Fruit fly (Drosophila melanogaster) whole organism, embryonic: ENCODE results near the gene NaPi-III.

Experiments used
- Adf1 ChIP-seq: fragments of 200-800 bp; sonication (Bioruptor generic); IDR thresholded peaks from 2 replicates; pipeline ENCODE4 v1.3.6; 2022; ENCODE audit warnings: missing biosample characterization, missing genetic modification characterization
- BtbVII ChIP-seq: fragments of 200-800 bp; sonication (Bioruptor generic); optimal IDR thresholded peaks from 3 replicates; lab custom pipeline; 2017; ENCODE audit warnings: missing biosample characterization, mild to moderate bottlenecking, missing genetic modification characterization
- CG11093 ChIP-seq: fragments of 200-800 bp; sonication (Bioruptor generic); IDR thresholded peaks from 3 replicates; pipeline ENCODE4 v1.3.6; 2022; ENCODE audit warnings: missing biosample characterization, missing genetic modification characterization
- CG12299 ChIP-seq: fragments of 200-800 bp; sonication (Bioruptor generic); optimal IDR thresholded peaks from 2 replicates; lab custom pipeline; 2018; ENCODE audit warnings: missing biosample characterization, mild to moderate bottlenecking, missing genetic modification characterization
- CG1233 ChIP-seq: fragments of 200-800 bp; sonication (Bioruptor generic); optimal IDR thresholded peaks from 4 replicates; lab custom pipeline; 2018; ENCODE audit warnings: missing biosample characterization, mild to moderate bottlenecking, missing genetic modification characterization
- CG13287 ChIP-seq: fragments of 200-800 bp; sonication (Bioruptor generic); IDR thresholded peaks from 2 replicates; pipeline ENCODE4 v1.3.6; 2022; ENCODE audit warnings: missing biosample characterization, missing genetic modification characterization; ENCODE audit not compliant: partially characterized antibody
- CG13775 ChIP-seq: fragments of 200-800 bp; sonication (Bioruptor generic); optimal IDR thresholded peaks from 3 replicates; lab custom pipeline; 2017; ENCODE audit warnings: missing biosample characterization, mild to moderate bottlenecking, missing genetic modification characterization
- CG14050 ChIP-seq: fragments of 200-800 bp; sonication (Bioruptor generic); IDR thresholded peaks from 3 replicates; pipeline ENCODE4 v1.3.6; 2022; ENCODE audit warnings: missing biosample characterization, missing genetic modification characterization
- CG15479 ChIP-seq: fragments of 200-800 bp; sonication (Bioruptor generic); optimal IDR thresholded peaks from 3 replicates; lab custom pipeline; 2019; ENCODE audit warnings: missing biosample characterization, mild to moderate bottlenecking, missing genetic modification characterization, moderate library complexity
- CG17328 ChIP-seq: fragments of 200-800 bp; sonication (Bioruptor generic); IDR thresholded peaks from 2 replicates; pipeline ENCODE4 v1.3.6; 2022; ENCODE audit warnings: missing biosample characterization, missing genetic modification characterization
- CG1792 ChIP-seq: fragments of 200-800 bp; sonication (Bioruptor generic); optimal IDR thresholded peaks from 2 replicates; lab custom pipeline; 2016; ENCODE audit warnings: missing biosample characterization, missing genetic modification characterization
- CG30403 ChIP-seq: fragments of 200-800 bp; sonication (Bioruptor generic); optimal IDR thresholded peaks from 3 replicates; lab custom pipeline; 2016; ENCODE audit warnings: missing biosample characterization, missing genetic modification characterization
- CG3726 ChIP-seq: fragments of 200-800 bp; sonication (Bioruptor generic); IDR thresholded peaks from 3 replicates; pipeline ENCODE4, ENCODE4 v1.3.6; 2022; ENCODE audit warnings: missing biosample characterization, missing genetic modification characterization
- CG4730 ChIP-seq: fragments of 200-800 bp; sonication (Bioruptor generic); IDR thresholded peaks from 2 replicates; pipeline ENCODE4 v1.3.6; 2022; ENCODE audit warnings: missing biosample characterization, missing genetic modification characterization
- CG6654 ChIP-seq: fragments of 200-800 bp; sonication (Bioruptor generic); optimal IDR thresholded peaks from 2 replicates; lab custom pipeline; 2017; ENCODE audit warnings: missing biosample characterization, mild to moderate bottlenecking, missing genetic modification characterization
- CG7786 ChIP-seq: fragments of 200-800 bp; sonication (Bioruptor generic); optimal IDR thresholded peaks from 2 replicates; lab custom pipeline; 2016; ENCODE audit warnings: missing biosample characterization, missing genetic modification characterization
- CG8281 ChIP-seq: fragments of 200-800 bp; sonication (Bioruptor generic); optimal IDR thresholded peaks from 2 replicates; lab custom pipeline; 2018; ENCODE audit warnings: missing biosample characterization, mild to moderate bottlenecking, missing genetic modification characterization, moderate library complexity
- CG8924 ChIP-seq: fragments of 200-800 bp; optimal IDR thresholded peaks from 3 replicates; lab custom pipeline; 2019; ENCODE audit warnings: missing biosample characterization, mild to moderate bottlenecking, missing genetic modification characterization, moderate library complexity
- CkIIα-i1 ChIP-seq: fragments of 200-800 bp; sonication (Bioruptor generic); IDR thresholded peaks from 2 replicates; pipeline ENCODE4 v1.3.6; 2022; ENCODE audit warnings: missing biosample characterization, missing genetic modification characterization
- Dll ChIP-seq: fragments of 200-800 bp; sonication (Bioruptor generic); IDR thresholded peaks from 4 replicates; pipeline ENCODE4 v1.3.6; 2022; ENCODE audit warnings: missing biosample characterization, missing genetic modification characterization; ENCODE audit not compliant: partially characterized antibody
- ERR ChIP-seq: fragments of 200-800 bp; sonication (Bioruptor generic); optimal IDR thresholded peaks from 2 replicates; lab custom pipeline; 2016; ENCODE audit warnings: missing biosample characterization, missing genetic modification characterization
- Fer1 ChIP-seq: fragments of 200-800 bp; sonication (Bioruptor generic); optimal IDR thresholded peaks from 2 replicates; lab custom pipeline; 2017; ENCODE audit warnings: missing biosample characterization, mild to moderate bottlenecking, missing genetic modification characterization
- Gug ChIP-seq: fragments of 200-800 bp; sonication (Bioruptor generic); IDR thresholded peaks from 4 replicates; pipeline ENCODE4 v1.3.6; 2022; ENCODE audit warnings: missing biosample characterization, missing genetic modification characterization
- Hey ChIP-seq: fragments of 200-800 bp; sonication (Bioruptor generic); optimal IDR thresholded peaks from 3 replicates; lab custom pipeline; 2018; ENCODE audit warnings: missing biosample characterization, mild to moderate bottlenecking, missing genetic modification characterization
- Hmr ChIP-seq: fragments of 200-800 bp; sonication (Bioruptor generic); optimal IDR thresholded peaks from 3 replicates; lab custom pipeline; 2017; ENCODE audit warnings: mild to moderate bottlenecking, missing biosample characterization, missing genetic modification reagents, missing genetic modification characterization
- Mad ChIP-seq: fragments of 200-800 bp; sonication (Bioruptor generic); optimal IDR thresholded peaks from 2 replicates; lab custom pipeline; 2016; ENCODE audit warnings: missing biosample characterization, missing genetic modification characterization
- NK7.1 ChIP-seq: fragments of 200-800 bp; sonication (Bioruptor generic); optimal IDR thresholded peaks from 3 replicates; lab custom pipeline; 2016; ENCODE audit warnings: missing biosample characterization, missing genetic modification characterization
- Sry-β ChIP-seq: fragments of 200-800 bp; sonication (Bioruptor generic); optimal IDR thresholded peaks from 2 replicates; lab custom pipeline; 2018; ENCODE audit warnings: missing biosample characterization, mild to moderate bottlenecking, missing genetic modification characterization, moderate library complexity
- Sry-δ ChIP-seq: fragments of 200-800 bp; sonication (Bioruptor generic); optimal IDR thresholded peaks from 2 replicates; lab custom pipeline; 2016; ENCODE audit warnings: missing biosample characterization, missing genetic modification characterization
- aop ChIP-seq: fragments of 200-800 bp; sonication (Bioruptor generic); IDR thresholded peaks from 2 replicates; pipeline ENCODE4 v1.3.6; 2022; ENCODE audit warnings: missing biosample characterization, missing genetic modification characterization
- ara ChIP-seq: fragments of 200-800 bp; sonication (Bioruptor generic); IDR thresholded peaks from 2 replicates; pipeline ENCODE4 v1.3.6; 2022; ENCODE audit warnings: missing biosample characterization, missing genetic modification characterization
- ash1 ChIP-seq: fragments of 200-800 bp; sonication (Bioruptor generic); optimal IDR thresholded peaks from 2 replicates; lab custom pipeline; 2018; ENCODE audit warnings: missing biosample characterization, mild to moderate bottlenecking, missing genetic modification characterization
- cas ChIP-seq: fragments of 200-800 bp; sonication (Bioruptor generic); IDR thresholded peaks from 2 replicates; pipeline ENCODE4 v1.3.6; 2022; ENCODE audit warnings: missing biosample characterization, missing genetic modification characterization
- chm ChIP-seq: fragments of 200-800 bp; sonication (Bioruptor generic); IDR thresholded peaks from 2 replicates; pipeline ENCODE4 v1.3.6; 2022; ENCODE audit warnings: missing biosample characterization, missing genetic modification characterization
- ems ChIP-seq: fragments of 200-800 bp; sonication (Bioruptor generic); optimal IDR thresholded peaks from 3 replicates; lab custom pipeline; 2016; ENCODE audit warnings: missing biosample characterization, missing genetic modification characterization
- eve ChIP-seq, 2 experiments: fragments of >200 bp; optimal IDR thresholded peaks; 2 replicates each; lab custom pipeline; 2017; ENCODE audit warnings: missing biosample characterization in 2 of 2, missing genetic modification characterization in 2 of 2
- gcm2 ChIP-seq: fragments of 200-800 bp; sonication (Bioruptor generic); optimal IDR thresholded peaks from 2 replicates; lab custom pipeline; 2016; ENCODE audit warnings: missing biosample characterization, missing genetic modification characterization
- lola ChIP-seq, 3 experiments: fragments of >200 bp in 2 of 3; fragments of 200-800 bp in 1 of 3; sonication (Bioruptor generic) in 1 of 3; optimal IDR thresholded peaks; 2 replicates each; lab custom pipeline; 2017 to 2019; ENCODE audit warnings: missing biosample characterization in 3 of 3, missing genetic modification characterization in 3 of 3, mild to moderate bottlenecking in 1 of 3, moderate library complexity in 1 of 3
- luna ChIP-seq: fragments of 200-800 bp; sonication (Bioruptor generic); optimal IDR thresholded peaks from 2 replicates; lab custom pipeline; 2016; ENCODE audit warnings: missing biosample characterization, missing genetic modification characterization
- mirr ChIP-seq: fragments of 200-800 bp; sonication (Bioruptor generic); optimal IDR thresholded peaks from 3 replicates; lab custom pipeline; 2018; ENCODE audit warnings: missing biosample characterization, mild to moderate bottlenecking, missing genetic modification characterization
- nerfin-1 ChIP-seq: fragments of 200-800 bp; sonication (Bioruptor generic); optimal IDR thresholded peaks from 3 replicates; lab custom pipeline; 2019; ENCODE audit warnings: missing biosample characterization, mild to moderate bottlenecking, missing genetic modification characterization, moderate library complexity
- nom ChIP-seq: fragments of 200-800 bp; sonication (Bioruptor generic); optimal IDR thresholded peaks from 2 replicates; lab custom pipeline; 2017; ENCODE audit warnings: missing biosample characterization, missing genetic modification characterization, mild to moderate bottlenecking, moderate library complexity, missing genetic modification reagents
- sens ChIP-seq: fragments of 200-800 bp; sonication (Bioruptor generic); peaks from one replicate; lab custom pipeline; 2016; ENCODE audit warnings: missing biosample characterization, missing genetic modification characterization
- slou ChIP-seq: fragments of 200-800 bp; sonication (Bioruptor generic); optimal IDR thresholded peaks from 3 replicates; lab custom pipeline; 2016; ENCODE audit warnings: missing biosample characterization, missing genetic modification characterization
- stc ChIP-seq: fragments of 200-800 bp; sonication (Bioruptor generic); IDR thresholded peaks from 2 replicates; pipeline ENCODE4 v1.3.6; 2022; ENCODE audit warnings: missing biosample characterization, missing genetic modification characterization
- tap ChIP-seq: fragments of 200-800 bp; optimal IDR thresholded peaks from 3 replicates; lab custom pipeline; 2019; ENCODE audit warnings: missing biosample characterization, mild to moderate bottlenecking, missing genetic modification characterization, moderate library complexity
- toy ChIP-seq: fragments of 200-800 bp; sonication (Bioruptor generic); IDR thresholded peaks from 2 replicates; pipeline ENCODE4 v1.3.6; 2022; ENCODE audit warnings: missing biosample characterization, missing genetic modification characterization
- ttk ChIP-seq: fragments of 200-800 bp; sonication (Bioruptor generic); IDR thresholded peaks from 2 replicates; pipeline ENCODE4 v2.1.2; 2022; ENCODE audit warnings: missing biosample characterization, missing genetic modification characterization
- tx ChIP-seq: fragments of 200-800 bp; sonication (Bioruptor generic); optimal IDR thresholded peaks from 2 replicates; lab custom pipeline; 2016; ENCODE audit warnings: missing biosample characterization, missing genetic modification characterization
- unc-4 ChIP-seq: fragments of 200-800 bp; sonication (Bioruptor generic); IDR thresholded peaks from 2 replicates; pipeline ENCODE4 v1.3.6; 2022; ENCODE audit warnings: missing biosample characterization, missing genetic modification characterization; ENCODE audit not compliant: partially characterized antibody
- zfh1 ChIP-seq: fragments of 200-800 bp; sonication (Bioruptor generic); IDR thresholded peaks from 3 replicates; pipeline ENCODE4 v1.3.6; 2022; ENCODE audit warnings: missing biosample characterization, missing genetic modification characterization

NaPi-III gene

DNA sequence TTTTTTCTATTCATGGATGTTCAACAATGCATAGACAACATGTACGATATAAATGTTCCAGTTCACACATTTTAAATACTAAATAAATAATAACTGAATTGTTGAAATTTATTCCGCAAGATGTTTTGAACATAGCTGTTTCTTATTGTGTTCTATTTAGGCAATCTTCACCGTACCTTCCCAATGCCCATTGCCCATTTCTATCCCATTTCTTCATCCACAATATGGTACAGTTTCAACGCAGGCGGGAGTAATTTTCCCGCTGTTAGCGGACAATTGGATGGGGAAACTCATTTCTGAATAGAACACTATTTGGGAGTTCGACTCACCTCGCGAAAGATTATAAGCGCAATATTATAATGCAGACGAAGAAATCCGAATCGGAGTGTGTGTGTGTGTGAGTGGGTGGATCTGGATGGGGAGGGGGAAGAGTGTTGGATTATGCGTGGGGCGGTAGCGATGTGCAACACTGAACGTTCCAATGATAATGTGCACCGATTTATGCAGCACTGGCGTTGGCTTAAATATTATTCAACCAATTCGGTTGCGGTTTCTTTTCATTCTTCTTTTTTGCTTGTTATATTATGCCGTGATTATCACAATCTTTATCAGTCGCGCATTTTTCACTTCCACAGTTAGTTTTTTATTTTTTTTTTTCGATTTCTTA lies 31.1 kb upstream of the NaPi-III start (continued):
- TF ChIP-seq slou (GFP tag; lab: Kevin White, UChicago): no peak
- TF ChIP-seq ash1: peak; percentile 55
- no peak for TF ChIP-seq Sry-β (GFP tag; lab: Kevin White, UChicago)
- no peak for TF ChIP-seq CkIIα-i1 (GFP tag; lab: Robert Waterston, UW)
- TF ChIP-seq unc-4 (GFP tag; lab: Robert Waterston, UW): no peak
- peak; percentile 53 for TF ChIP-seq CG30403
- peak; percentile 31 for TF ChIP-seq CG7786
- TF ChIP-seq nerfin-1 (tag; lab: Kevin White, UChicago): no peak
- TF ChIP-seq CG1792: peak; percentile 36
- no peak; the same call in 1 of the 2 replicates for TF ChIP-seq CG13287 (GFP tag; lab: Robert Waterston, UW)
- TF ChIP-seq CG12299: no peak
- no peak for TF ChIP-seq Dll
- TF ChIP-seq Sry-δ: peak; percentile 53
- peak; percentile 41 for TF ChIP-seq ems (GFP tag; lab: Kevin White, UChicago)
- TF ChIP-seq Hmr (GFP tag; lab: Kevin White, UChicago): peak; percentile 59
- no peak for TF ChIP-seq CG3726 (GFP tag; lab: Robert Waterston, UW)
- TF ChIP-seq CG11093 (GFP tag; lab: Robert Waterston, UW): no peak
- TF ChIP-seq zfh1 (GFP tag; lab: Robert Waterston, UW): peak; percentile 66; the same call in 2 of the 3 replicates
- TF ChIP-seq CG1233 (GFP tag; lab: Kevin White, UChicago): peak; percentile 12
- TF ChIP-seq chm: peak; percentile 84
- TF ChIP-seq ara (GFP tag; lab: Robert Waterston, UW): peak; percentile 52
- no peak for TF ChIP-seq ttk (GFP tag; lab: Robert Waterston, UW)
- TF ChIP-seq gcm2 (GFP tag; lab: Kevin White, UChicago): no peak
- no peak for TF ChIP-seq CG15479 (GFP tag; lab: Kevin White, UChicago)
- no peak for TF ChIP-seq cas (GFP tag; lab: Robert Waterston, UW)
- peak; percentile 25 for TF ChIP-seq tx (GFP tag; lab: Kevin White, UChicago)
- TF ChIP-seq Mad: peak; percentile 45
- peak; percentile 64 for TF ChIP-seq ERR (GFP tag; lab: Kevin White, UChicago)
- no peak for TF ChIP-seq Adf1 (GFP tag; lab: Robert Waterston, UW)
- no peak for TF ChIP-seq Fer1 (GFP tag; lab: Kevin White, UChicago)
- no peak for TF ChIP-seq BtbVII (GFP tag; lab: Kevin White, UChicago)
- no peak for TF ChIP-seq CG8924 (tag; lab: Kevin White, UChicago)
- 0 out of 2 replicates have a peak, but pooled peaks have one; percentile 9 for TF ChIP-seq stc (GFP tag; lab: Robert Waterston, UW)
- peak; percentile 44; the same call in 2 of the 4 replicates for TF ChIP-seq Gug
- TF ChIP-seq tap (tag; lab: Kevin White, UChicago): no peak
- no peak for TF ChIP-seq CG14050 (GFP tag; lab: Robert Waterston, UW)
- no peak for TF ChIP-seq aop (GFP tag; lab: Robert Waterston, UW)
- no peak for TF ChIP-seq Hey
- TF ChIP-seq CG4730: no peak
- peak; percentile 5 for TF ChIP-seq mirr (GFP tag; lab: Kevin White, UChicago)
- TF ChIP-seq NK7.1 (GFP tag; lab: Kevin White, UChicago): no peak
- no peak for TF ChIP-seq CG8281
- no peak for TF ChIP-seq toy (GFP tag; lab: Robert Waterston, UW)
- TF ChIP-seq luna: no peak
- no peak for TF ChIP-seq lola (GFP tag; optimal IDR thresholded peaks at IDR 0.05; lab: Kevin White, UChicago)
- TF ChIP-seq sens (GFP tag; lab: Kevin White, UChicago): peak; percentile 6
- peak in 1 of 2 experiments; percentile 58 for TF ChIP-seq eve (GFP tag; optimal IDR thresholded peaks at IDR 0.05; lab: Kevin White, UChicago)
- TF ChIP-seq CG6654 (GFP tag; lab: Kevin White, UChicago): peak; percentile 14
- peak; percentile 42; the same call in 1 of the 2 replicates for TF ChIP-seq CG17328 (GFP tag; lab: Robert Waterston, UW)
- TF ChIP-seq CG13775 (GFP tag; lab: Kevin White, UChicago): peak; percentile 7
- peak; percentile 59 for TF ChIP-seq nom (GFP tag; lab: Kevin White, UChicago)
